Worm (Caenorhabditis elegans) whole organism, late embryonic: ENCODE results near the gene R03H10.4.

Experiments
- K02D7.2 ChIP-seq: sonication (generic microtip); optimal IDR thresholded peaks from 2 replicates; lab custom pipeline; 2017; ENCODE audit warnings: mild to moderate bottlenecking, missing genetic modification characterization, missing compliant biosample characterization
- ceh-22 ChIP-seq: sonication (generic microtip); optimal IDR thresholded peaks from 2 replicates; lab custom pipeline; 2017; ENCODE audit warnings: missing biosample characterization, missing genetic modification characterization
- ceh-48 ChIP-seq: sonication (generic microtip); optimal IDR thresholded peaks from 2 replicates; lab custom pipeline; 2016; ENCODE audit warnings: missing genetic modification characterization, inconsistent platforms, missing compliant biosample characterization
- dmd-4 ChIP-seq: sonication (generic microtip); optimal IDR thresholded peaks from 2 replicates; lab custom pipeline; 2016; ENCODE audit warnings: borderline replicate concordance, missing genetic modification characterization, missing compliant biosample characterization
- fkh-10 ChIP-seq: fragments of 150-350 bp; optimal IDR thresholded peaks from 2 replicates; lab custom pipeline; 2014; ENCODE audit warnings: missing biosample characterization, missing genetic modification reagents, missing genetic modification characterization
- hlh-6 ChIP-seq: sonication (generic microtip); optimal IDR thresholded peaks from 2 replicates; lab custom pipeline; 2016; ENCODE audit warnings: missing genotype, missing genetic modification characterization, missing compliant biosample characterization
- nfya-1 ChIP-seq: sonication (generic microtip); optimal IDR thresholded peaks from 2 replicates; lab custom pipeline; 2017; ENCODE audit warnings: missing genetic modification characterization, mild to moderate bottlenecking, missing compliant biosample characterization, antibody characterized with exemption, moderate library complexity
- nhr-11 ChIP-seq: fragments of 150-350 bp; optimal IDR thresholded peaks from 2 replicates; lab custom pipeline; 2014; ENCODE audit warnings: missing biosample characterization, missing genetic modification characterization
- npax-4 ChIP-seq: sonication (generic microtip); optimal IDR thresholded peaks from 2 replicates; lab custom pipeline; 2016; ENCODE audit warnings: missing genetic modification characterization, missing compliant biosample characterization
- pax-1 ChIP-seq: fragments of 150-350 bp; optimal IDR thresholded peaks from 2 replicates; lab custom pipeline; 2014; ENCODE audit warnings: missing biosample characterization, missing genetic modification characterization
- pha-4 ChIP-seq: fragments of 150-350 bp; optimal IDR thresholded peaks from 2 replicates; lab custom pipeline; 2018; ENCODE audit warnings: missing biosample characterization, missing genetic modification reagents, missing genetic modification characterization
- pqm-1 ChIP-seq: sonication (generic microtip); optimal IDR thresholded peaks from 2 replicates; lab custom pipeline; 2016; ENCODE audit warnings: missing genetic modification characterization, missing compliant biosample characterization
- sox-4 ChIP-seq: sonication (generic microtip); optimal IDR thresholded peaks from 2 replicates; lab custom pipeline; 2017; ENCODE audit warnings: mild to moderate bottlenecking, missing genetic modification characterization, inconsistent platforms, missing compliant biosample characterization
- tbx-2 ChIP-seq: sonication (generic microtip); optimal IDR thresholded peaks from 2 replicates; lab custom pipeline; 2016; ENCODE audit warnings: missing genetic modification characterization, missing compliant biosample characterization

DNA sequence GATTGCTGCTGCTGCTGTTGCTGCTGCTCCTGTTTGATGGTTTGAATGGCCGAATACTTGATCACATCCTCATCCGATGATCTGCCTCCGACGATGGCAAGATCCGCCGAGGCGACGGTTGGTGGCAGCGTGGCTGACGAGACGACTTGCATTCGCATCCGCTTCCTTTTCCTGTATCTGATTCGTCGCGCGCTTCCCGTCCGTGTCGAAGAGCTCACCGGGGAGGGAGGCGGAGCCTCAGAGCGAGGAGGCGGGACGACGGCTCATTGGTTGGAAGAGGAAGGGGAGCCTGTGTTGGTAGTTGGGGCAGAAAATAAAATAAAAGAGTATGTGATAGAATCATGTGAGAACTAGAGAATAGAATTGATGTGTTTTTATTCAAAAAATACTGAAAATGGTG lies 33.6 kb downstream of the R03H10.4 start:
- TF ChIP-seq npax-4 (tag; lab: Kevin White, UChicago) (no peak), hlh-6 (no peak), K02D7.2 (tag; lab: Kevin White, UChicago) (no peak), pha-4 (tag; lab: Kevin White, UChicago) (no peak), nhr-11 (tag; lab: Kevin White, UChicago) (no peak), dmd-4 (no peak), ceh-22 (tag; lab: Kevin White, UChicago) (no peak), tbx-2 (tag; lab: Kevin White, UChicago) (no peak), pqm-1 (tag; lab: Kevin White, UChicago) (no peak), fkh-10 (GFP tag; lab: Kevin White, UChicago) (no peak), nfya-1 (peak; percentile 50), ceh-48 (tag; lab: Kevin White, UChicago) (no peak), sox-4 (tag; lab: Kevin White, UChicago) (no peak), pax-1 (no peak)
